Fruit fly (Drosophila melanogaster): ENCODE data around the gene nerfin-1.
A peak's percentile ranks its signal among the peaks of the same experiment; 100 is the strongest.

nerfin-1 gene

dm6 chr3L:952152-952551 lies 43.2 kb downstream of the nerfin-1 start (continued):
- no peak for TF ChIP-seq CG32772 (GFP tag; IDR thresholded peaks at IDR 0.05)
- no peak for TF ChIP-seq hth (optimal IDR thresholded peaks at IDR 0.05)
- no peak for TF ChIP-seq Camta (GFP tag; optimal IDR thresholded peaks at IDR 0.05)
- TF ChIP-seq sug (tag; optimal IDR thresholded peaks at IDR 0.05) = no peak
- no peak for TF ChIP-seq CG17328 (GFP tag; IDR thresholded peaks at IDR 0.05)
- no peak for TF ChIP-seq pnt (GFP tag; optimal IDR thresholded peaks at IDR 0.05)
- no peak for TF ChIP-seq wdn (GFP tag; IDR thresholded peaks at IDR 0.05)
- 0 out of 2 replicates have a peak, but pooled peaks have one; percentile 7 for TF ChIP-seq ranshi (GFP tag; IDR thresholded peaks at IDR 0.05)
- TF ChIP-seq prd (optimal IDR thresholded peaks at IDR 0.05) = no peak
- TF ChIP-seq prd (GFP tag; IDR thresholded peaks at IDR 0.05) = 0 out of 3 replicates have a peak, but pooled peaks have one; percentile 13
- TF ChIP-seq crp (GFP tag; optimal IDR thresholded peaks at IDR 0.05) = no peak
- no peak for TF ChIP-seq D (optimal IDR thresholded peaks at IDR 0.05)
- TF ChIP-seq D (GFP tag; optimal IDR thresholded peaks at IDR 0.05) = no peak
- no peak for TF ChIP-seq CG9727 (GFP tag; optimal IDR thresholded peaks at IDR 0.05)
- no peak for TF ChIP-seq CG18764 (GFP tag; optimal IDR thresholded peaks at IDR 0.05)
- no peak for TF ChIP-seq CG3726 (GFP tag; IDR thresholded peaks at IDR 0.05)
- no peak for TF ChIP-seq CG12104 (GFP tag; optimal IDR thresholded peaks at IDR 0.05)
- peak; percentile 13 for TF ChIP-seq CG18599 (GFP tag; optimal IDR thresholded peaks at IDR 0.05)
- peak; percentile 0 for TF ChIP-seq CG10209 (GFP tag; optimal IDR thresholded peaks at IDR 0.05)
- TF ChIP-seq tll (GFP tag; optimal IDR thresholded peaks at IDR 0.05) = no peak
- TF ChIP-seq tgo (GFP tag; IDR thresholded peaks at IDR 0.05) = no peak
- TF ChIP-seq CG15073 (GFP tag; optimal IDR thresholded peaks at IDR 0.05) = no peak
- no peak for TF ChIP-seq CG12299 (tag; optimal IDR thresholded peaks at IDR 0.05)
- TF ChIP-seq Dfd (GFP tag; optimal IDR thresholded peaks at IDR 0.05) = no peak
- no peak for TF ChIP-seq fd64A (GFP tag; optimal IDR thresholded peaks at IDR 0.05)
- TF ChIP-seq pan (optimal IDR thresholded peaks at IDR 0.05) = no peak
- TF ChIP-seq pan (GFP tag; optimal IDR thresholded peaks at IDR 0.05 in 1 of 2, IDR thresholded peaks at IDR 0.05 in 1 of 2) = peak in 1 of 2 experiments; percentile 49
- TF ChIP-seq klu (GFP tag; IDR thresholded peaks at IDR 0.05) = no peak
- no peak for TF ChIP-seq run (tag; optimal IDR thresholded peaks at IDR 0.05)
- no peak for TF ChIP-seq ems (GFP tag; optimal IDR thresholded peaks at IDR 0.05)
- TF ChIP-seq twi (tag; optimal IDR thresholded peaks at IDR 0.05) = no peak
- TF ChIP-seq seq (GFP tag; IDR thresholded peaks at IDR 0.05) = no peak
- no peak for TF ChIP-seq CG8388 (GFP tag; optimal IDR thresholded peaks at IDR 0.05)
- no peak for TF ChIP-seq vnd (GFP tag; IDR thresholded peaks at IDR 0.05; ENCODE audit: partially characterized antibody)
- no peak for TF ChIP-seq CG15479 (GFP tag; optimal IDR thresholded peaks at IDR 0.05)
- TF ChIP-seq gce (GFP tag; IDR thresholded peaks at IDR 0.05) = no peak
- no peak for TF ChIP-seq Pdp1 (GFP tag; optimal IDR thresholded peaks at IDR 0.05)
- no peak for TF ChIP-seq lola (GFP tag; optimal IDR thresholded peaks at IDR 0.05)
- TF ChIP-seq CG16863 (GFP tag; optimal IDR thresholded peaks at IDR 0.05) = no peak
- TF ChIP-seq CG11456 (GFP tag; IDR thresholded peaks at IDR 0.05) = peak; percentile 38; the same call in 1 of the 3 replicates
- no peak for TF ChIP-seq CG31365 (tag; optimal IDR thresholded peaks at IDR 0.05)
- TF ChIP-seq Poxn (GFP tag; IDR thresholded peaks at IDR 0.05) = no peak
- TF ChIP-seq mam (GFP tag; optimal IDR thresholded peaks at IDR 0.05) = no peak
- TF ChIP-seq dysf (GFP tag; IDR thresholded peaks at IDR 0.05) = peak; percentile 51; the same call in 2 of the 3 replicates
- TF ChIP-seq CG14014 (GFP tag; IDR thresholded peaks at IDR 0.05) = peak; percentile 34; the same call in 1 of the 2 replicates
- TF ChIP-seq abd-A (tag; optimal IDR thresholded peaks at IDR 0.05) = no peak
- no peak for TF ChIP-seq C15 (GFP tag; IDR thresholded peaks at IDR 0.05)
- TF ChIP-seq H15 (GFP tag; IDR thresholded peaks at IDR 0.05) = no peak
- TF ChIP-seq Lim3 (GFP tag; IDR thresholded peaks at IDR 0.05) = no peak
- TF ChIP-seq B-H2 (GFP tag; optimal IDR thresholded peaks at IDR 0.05) = no peak
- TF ChIP-seq Nf-YB (GFP tag; optimal IDR thresholded peaks at IDR 0.05) = no peak
- peak; percentile 61 for TF ChIP-seq slbo (GFP tag; IDR thresholded peaks at IDR 0.05)

Data from whole organism, embryonic.